Worm (Caenorhabditis elegans) whole organism, midembryonic: ENCODE measurements around the gene hpd-1.

Experiments
- T22C8.4 ChIP-seq: fragments of 200-800 bp; sonication (Bioruptor generic); IDR thresholded peaks from 2 replicates; pipeline ENCODE4 v1.3.6; 2022; ENCODE audit warnings: missing genetic modification characterization, missing compliant biosample characterization
- cog-1 ChIP-seq: sonication (generic microtip); optimal IDR thresholded peaks from 2 replicates; lab custom pipeline; 2016; ENCODE audit warnings: missing genetic modification characterization, missing compliant biosample characterization
- flt-1 ChIP-seq: fragments of 200-800 bp; sonication (Bioruptor generic); IDR thresholded peaks from 2 replicates; pipeline ENCODE4 v1.3.6; 2022; ENCODE audit warnings: missing genetic modification characterization, missing compliant biosample characterization
- klf-2 ChIP-seq: fragments of 200-800 bp; sonication (Bioruptor generic); conservative IDR thresholded peaks from 2 replicates; pipeline ENCODE4 v1.3.6; 2022; ENCODE audit warnings: missing genetic modification reagents, missing genetic modification characterization, missing compliant biosample characterization
- med-1 ChIP-seq: sonication (generic microtip); optimal IDR thresholded peaks from 2 replicates; lab custom pipeline; 2017; ENCODE audit warnings: missing genetic modification characterization, mild to moderate bottlenecking, missing compliant biosample characterization, antibody characterized with exemption, missing genetic modification reagents; ENCODE audit not compliant: insufficient read depth
- ref-1 ChIP-seq: fragments of 200-800 bp; sonication (Bioruptor generic); conservative IDR thresholded peaks from 2 replicates; pipeline ENCODE4 v1.3.6; 2022; ENCODE audit warnings: missing genetic modification reagents, missing genetic modification characterization, missing compliant biosample characterization
- tab-1 ChIP-seq: fragments of 200-800 bp; sonication (Bioruptor generic); IDR thresholded peaks from 2 replicates; pipeline ENCODE4 v1.3.6; 2022; ENCODE audit warnings: missing genetic modification characterization, missing compliant biosample characterization
- ztf-23 ChIP-seq: fragments of 200-800 bp; sonication (Bioruptor generic); IDR thresholded peaks from 2 replicates; pipeline ENCODE4 v1.3.6; 2022; ENCODE audit warnings: missing genetic modification reagents, missing genetic modification characterization, missing compliant biosample characterization
- ztf-29 ChIP-seq: fragments of 200-800 bp; sonication (Bioruptor generic); IDR thresholded peaks from 2 replicates; pipeline ENCODE4 v1.3.6; 2022; ENCODE audit warnings: missing genetic modification reagents, missing genetic modification characterization, missing compliant biosample characterization

- TF ChIP-seq cog-1 (tag; lab: Kevin White, UChicago) (no peak), tab-1 (GFP tag; lab: Robert Waterston, UW) (no peak), ref-1 (no peak), flt-1 (GFP tag; lab: Robert Waterston, UW) (no peak), med-1 (GFP tag; lab: Kevin White, UChicago) (no peak), klf-2 (GFP tag; lab: Robert Waterston, UW) (no peak), ztf-29 (no peak), T22C8.4 (GFP tag; lab: Robert Waterston, UW) (no peak), ztf-23 (GFP tag; lab: Robert Waterston, UW) (no peak)
These were observed 30.6 kb downstream of the hpd-1 start, which contains the start of gene acdh-11 for ce11 chrIII:10565926-10566325.
